Worm (Caenorhabditis elegans) whole organism, L3 larva: Measurements from ENCODE around the gene col-133.
A peak's percentile ranks its signal among the peaks of the same experiment; 100 is the strongest.

Source experiments
- ama-1 ChIP-seq: fragments of 150-350 bp; optimal IDR thresholded peaks from 2 replicates; lab custom pipeline; 2018
- ceh-16 ChIP-seq: sonication (generic microtip); optimal IDR thresholded peaks from 2 replicates; lab custom pipeline; 2017; ENCODE audit warnings: missing biosample characterization, missing genetic modification characterization
- ceh-82 ChIP-seq: fragments of 150-350 bp; optimal IDR thresholded peaks from 2 replicates; lab custom pipeline; 2014; ENCODE audit warnings: missing biosample characterization, missing genetic modification characterization
- elt-2 ChIP-seq: sonication (generic microtip); optimal IDR thresholded peaks from 2 replicates; lab custom pipeline; 2016; ENCODE audit warnings: missing genetic modification reagents, mild to moderate bottlenecking, missing genetic modification characterization, missing compliant biosample characterization
- elt-3 ChIP-seq, 3 experiments: fragments of 150-350 bp in 1 of 3; sonication (generic microtip) in 2 of 3; optimal IDR thresholded peaks; 2 replicates in 2 of 3; 4 replicates in 1 of 3; lab custom pipeline; 2014 to 2017; ENCODE audit warnings: missing biosample characterization in 3 of 3, missing genetic modification characterization in 3 of 3
- jun-1 ChIP-seq: fragments of 150-350 bp; optimal IDR thresholded peaks from 2 replicates; lab custom pipeline; 2014; ENCODE audit warnings: missing biosample characterization, missing genetic modification reagents, missing genetic modification characterization
- lin-39 ChIP-seq: fragments of 150-350 bp; optimal IDR thresholded peaks from 2 replicates; lab custom pipeline; 2018; ENCODE audit warnings: missing biosample characterization, missing genetic modification reagents, missing genetic modification characterization
- nhr-43 ChIP-seq: sonication (generic microtip); optimal IDR thresholded peaks from 2 replicates; lab custom pipeline; 2016; ENCODE audit warnings: mild to moderate bottlenecking, missing genetic modification characterization, missing compliant biosample characterization; ENCODE audit not compliant: poor library complexity, severe bottlenecking
- pqm-1 ChIP-seq: fragments of 150-350 bp; optimal IDR thresholded peaks from 2 replicates; lab custom pipeline; 2017; ENCODE audit warnings: missing biosample characterization, missing genetic modification characterization, inconsistent platforms
- skn-1 ChIP-seq: fragments of 150-350 bp; optimal IDR thresholded peaks from 2 replicates; lab custom pipeline; 2014; ENCODE audit warnings: missing biosample characterization, missing genetic modification characterization

The col-133 gene

DNA sequence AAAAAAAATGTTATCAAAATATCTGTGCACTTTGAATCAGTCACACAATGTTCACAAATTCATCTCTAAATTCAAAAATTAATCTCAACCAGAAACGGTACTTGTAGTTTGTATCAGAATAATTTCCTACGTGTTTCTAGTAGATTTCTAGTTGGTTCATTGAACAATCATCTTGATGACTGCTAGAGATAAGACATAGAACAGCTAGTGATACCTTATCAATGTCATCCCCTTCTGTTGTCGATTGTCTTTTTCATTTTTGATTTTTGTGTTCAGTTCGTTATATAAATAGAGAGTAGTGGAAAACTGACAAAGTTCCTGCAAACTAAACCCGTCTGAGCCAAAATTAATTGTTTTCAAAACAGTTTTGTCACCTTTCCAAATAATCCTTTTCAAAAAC, 48.7 kb downstream of the col-133 start:
- TF ChIP-seq skn-1 (tag; lab: Kevin White, UChicago), result peak; percentile 61
- TF ChIP-seq lin-39 (tag; lab: Kevin White, UChicago), result no peak
- no peak for TF ChIP-seq ceh-16
- no peak for TF ChIP-seq ceh-82 (tag; lab: Kevin White, UChicago)
- peak in 2 of 3 experiments; percentile 65 to 77 for TF ChIP-seq elt-3 (tag; optimal IDR thresholded peaks at IDR 0.05; lab: Kevin White, UChicago)
- no peak for TF ChIP-seq nhr-43 (tag; lab: Kevin White, UChicago)
- peak; percentile 81 for TF ChIP-seq elt-2
- no peak for TF ChIP-seq ama-1 (lab: Kevin White, UChicago)
- TF ChIP-seq pqm-1 (tag; lab: Kevin White, UChicago), result peak; percentile 71
- peak; percentile 39 for TF ChIP-seq jun-1
